Fruit fly (Drosophila melanogaster) whole organism, embryonic: Measurements from ENCODE around the gene CG6962.
A peak's percentile ranks its signal among the peaks of the same experiment; 100 is the strongest.

Source experiments
- Antp ChIP-seq: fragments of 200-800 bp; sonication (Bioruptor generic); optimal IDR thresholded peaks from 3 replicates; lab custom pipeline; 2016; ENCODE audit warnings: missing biosample characterization, missing genetic modification characterization
- BEAF-32 ChIP-seq: fragments of 200-800 bp; sonication (Bioruptor generic); optimal IDR thresholded peaks from 3 replicates; lab custom pipeline; 2017; ENCODE audit warnings: missing biosample characterization, missing genetic modification characterization, mild to moderate bottlenecking, moderate library complexity, missing genetic modification reagents
- Bteb2 ChIP-seq: fragments of 200-800 bp; sonication (Bioruptor generic); optimal IDR thresholded peaks from 2 replicates; lab custom pipeline; 2016; ENCODE audit warnings: missing biosample characterization, missing genetic modification characterization
- CG10267 ChIP-seq: fragments of 200-800 bp; sonication (Bioruptor generic); optimal IDR thresholded peaks from 2 replicates; lab custom pipeline; 2018; ENCODE audit warnings: missing biosample characterization, mild to moderate bottlenecking, missing genetic modification characterization, moderate library complexity
- CG10321 ChIP-seq: fragments of 200-800 bp; sonication (Bioruptor generic); IDR thresholded peaks from 2 replicates; pipeline ENCODE4 v1.3.6; 2022; ENCODE audit warnings: missing biosample characterization, missing genetic modification characterization
- CG10959 ChIP-seq: fragments of 200-800 bp; sonication (Bioruptor generic); IDR thresholded peaks from 2 replicates; pipeline ENCODE4 v1.3.6; 2022; ENCODE audit warnings: missing biosample characterization, missing genetic modification characterization
- CG11085 ChIP-seq: fragments of 200-800 bp; sonication (Bioruptor generic); IDR thresholded peaks from 2 replicates; pipeline ENCODE4 v1.3.6; 2022; ENCODE audit warnings: missing biosample characterization, missing genetic modification characterization
- CG11560 ChIP-seq: fragments of 200-800 bp; sonication (Bioruptor generic); IDR thresholded peaks from 3 replicates; pipeline ENCODE4 v1.3.6; 2022; ENCODE audit warnings: missing biosample characterization, missing genetic modification characterization
- CG11695 ChIP-seq: fragments of 200-800 bp; sonication (Bioruptor generic); IDR thresholded peaks from 3 replicates; pipeline ENCODE4 v1.3.6; 2022; ENCODE audit warnings: missing biosample characterization, missing genetic modification characterization
- CG12744 ChIP-seq: fragments of 200-800 bp; sonication (Bioruptor generic); optimal IDR thresholded peaks from 2 replicates; lab custom pipeline; 2016; ENCODE audit warnings: missing biosample characterization, missing genetic modification characterization
- CG13894 ChIP-seq: fragments of 200-800 bp; sonication (Bioruptor generic); optimal IDR thresholded peaks from 3 replicates; lab custom pipeline; 2018; ENCODE audit warnings: missing biosample characterization, mild to moderate bottlenecking, missing genetic modification characterization, moderate library complexity
- CG15601 ChIP-seq: fragments of 200-800 bp; sonication (Bioruptor generic); optimal IDR thresholded peaks from 3 replicates; lab custom pipeline; 2019; ENCODE audit warnings: missing biosample characterization, mild to moderate bottlenecking, missing genetic modification characterization, moderate library complexity
- CG17912 ChIP-seq: fragments of 200-800 bp; sonication (Bioruptor generic); optimal IDR thresholded peaks from 2 replicates; lab custom pipeline; 2018; ENCODE audit warnings: missing biosample characterization, mild to moderate bottlenecking, missing genetic modification characterization
- CG3847 ChIP-seq: fragments of 200-800 bp; sonication (Bioruptor generic); IDR thresholded peaks from 2 replicates; pipeline ENCODE4 v1.3.6; 2022; ENCODE audit warnings: missing biosample characterization, missing genetic modification characterization
- CG6254 ChIP-seq: fragments of 200-800 bp; sonication (Bioruptor generic); optimal IDR thresholded peaks from 3 replicates; lab custom pipeline; 2017; ENCODE audit warnings: mild to moderate bottlenecking, missing biosample characterization, missing genetic modification reagents, missing genetic modification characterization
- CG6654 ChIP-seq: fragments of 200-800 bp; sonication (Bioruptor generic); optimal IDR thresholded peaks from 2 replicates; lab custom pipeline; 2017; ENCODE audit warnings: missing biosample characterization, mild to moderate bottlenecking, missing genetic modification characterization
- CG7963 ChIP-seq: fragments of 200-800 bp; sonication (Bioruptor generic); IDR thresholded peaks from 3 replicates; pipeline ENCODE4 v1.3.6; 2022; ENCODE audit warnings: missing biosample characterization, missing genetic modification characterization; ENCODE audit not compliant: partially characterized antibody
- CG8290 ChIP-seq, 3 experiments: fragments of 200-800 bp; sonication (Bioruptor generic); optimal IDR thresholded peaks; 2 replicates each; lab custom pipeline; 2016 to 2019; ENCODE audit warnings: missing biosample characterization in 3 of 3, missing genetic modification characterization in 3 of 3, mild to moderate bottlenecking in 2 of 3, moderate library complexity in 1 of 3
- CG9727 ChIP-seq: fragments of 200-800 bp; sonication (Bioruptor generic); optimal IDR thresholded peaks from 3 replicates; lab custom pipeline; 2017; ENCODE audit warnings: missing biosample characterization, mild to moderate bottlenecking, missing genetic modification characterization
- Camta ChIP-seq: fragments of 200-800 bp; sonication (Bioruptor generic); optimal IDR thresholded peaks from 2 replicates; lab custom pipeline; 2016; ENCODE audit warnings: missing biosample characterization, missing genetic modification characterization
- CkIIα-i1 ChIP-seq: fragments of 200-800 bp; sonication (Bioruptor generic); IDR thresholded peaks from 2 replicates; pipeline ENCODE4 v1.3.6; 2022; ENCODE audit warnings: missing biosample characterization, missing genetic modification characterization
- Dll ChIP-seq: fragments of 200-800 bp; sonication (Bioruptor generic); IDR thresholded peaks from 4 replicates; pipeline ENCODE4 v1.3.6; 2022; ENCODE audit warnings: missing biosample characterization, missing genetic modification characterization; ENCODE audit not compliant: partially characterized antibody
- HLH54F ChIP-seq: fragments of 200-800 bp; sonication (Bioruptor generic); optimal IDR thresholded peaks from 3 replicates; lab custom pipeline; 2016; ENCODE audit warnings: missing biosample characterization, missing genetic modification characterization
- Hey ChIP-seq: fragments of 200-800 bp; sonication (Bioruptor generic); optimal IDR thresholded peaks from 3 replicates; lab custom pipeline; 2018; ENCODE audit warnings: missing biosample characterization, mild to moderate bottlenecking, missing genetic modification characterization
- MBD-R2 ChIP-seq: fragments of 200-800 bp; sonication (Bioruptor generic); IDR thresholded peaks from 2 replicates; pipeline ENCODE4 v1.3.6; 2022; ENCODE audit warnings: missing biosample characterization, missing genetic modification characterization
- Meics ChIP-seq: fragments of 200-800 bp; sonication (Bioruptor generic); optimal IDR thresholded peaks from 2 replicates; lab custom pipeline; 2017; ENCODE audit warnings: missing biosample characterization, mild to moderate bottlenecking, missing genetic modification characterization
- Nf-YA ChIP-seq: fragments of 200-800 bp; sonication (Bioruptor generic); IDR thresholded peaks from 2 replicates; pipeline ENCODE4 v1.3.6; 2022; ENCODE audit warnings: missing biosample characterization, missing genetic modification characterization
- Nf-YC ChIP-seq: fragments of 200-800 bp; optimal IDR thresholded peaks from 3 replicates; lab custom pipeline; 2019; ENCODE audit warnings: missing biosample characterization, mild to moderate bottlenecking, missing genetic modification characterization, moderate library complexity
- Rx ChIP-seq: fragments of 200-800 bp; sonication (Bioruptor generic); IDR thresholded peaks from 2 replicates; pipeline ENCODE4 v1.3.6; 2022; ENCODE audit warnings: missing biosample characterization, missing genetic modification characterization
- Spps ChIP-seq: fragments of 200-800 bp; sonication (Bioruptor generic); optimal IDR thresholded peaks from 2 replicates; lab custom pipeline; 2018; ENCODE audit warnings: missing biosample characterization, mild to moderate bottlenecking, missing genetic modification characterization
- Sry-δ ChIP-seq: fragments of 200-800 bp; sonication (Bioruptor generic); optimal IDR thresholded peaks from 2 replicates; lab custom pipeline; 2016; ENCODE audit warnings: missing biosample characterization, missing genetic modification characterization
- Vsx1 ChIP-seq: fragments of 200-800 bp; sonication (Bioruptor generic); optimal IDR thresholded peaks from 2 replicates; lab custom pipeline; 2017; ENCODE audit warnings: missing biosample characterization, mild to moderate bottlenecking, missing genetic modification characterization, missing genetic modification reagents
- abd-A ChIP-seq: fragments of 200-800 bp; sonication (Bioruptor generic); optimal IDR thresholded peaks from 3 replicates; lab custom pipeline; 2019; ENCODE audit warnings: missing biosample characterization, mild to moderate bottlenecking, missing genetic modification characterization, moderate library complexity
- az2 ChIP-seq: fragments of 200-800 bp; sonication (Bioruptor generic); optimal IDR thresholded peaks from 3 replicates; lab custom pipeline; 2016; ENCODE audit warnings: missing biosample characterization, missing genetic modification characterization
- bigmax ChIP-seq: fragments of 200-800 bp; sonication (Bioruptor generic); optimal IDR thresholded peaks from 2 replicates; lab custom pipeline; 2018; ENCODE audit warnings: missing biosample characterization, mild to moderate bottlenecking, missing genetic modification characterization
- chif ChIP-seq, 2 experiments: fragments of 200-800 bp; sonication (Bioruptor generic); optimal IDR thresholded peaks; 3 replicates each; lab custom pipeline; 2016; ENCODE audit warnings: missing biosample characterization in 2 of 2, missing genetic modification characterization in 2 of 2
- crol ChIP-seq: fragments of 200-800 bp; sonication (Bioruptor generic); IDR thresholded peaks from 2 replicates; pipeline ENCODE4 v1.3.6; 2022; ENCODE audit warnings: missing biosample characterization, missing genetic modification characterization
- dysf ChIP-seq: fragments of 200-800 bp; sonication (Bioruptor generic); IDR thresholded peaks from 3 replicates; pipeline ENCODE4 v1.3.6; 2022; ENCODE audit warnings: missing biosample characterization, missing genetic modification characterization
- grau ChIP-seq: fragments of 200-800 bp; optimal IDR thresholded peaks from 3 replicates; lab custom pipeline; 2019; ENCODE audit warnings: missing biosample characterization, mild to moderate bottlenecking, missing genetic modification characterization, moderate library complexity
- gsb ChIP-seq: fragments of 200-800 bp; sonication (Bioruptor generic); IDR thresholded peaks from 2 replicates; pipeline ENCODE4 v1.3.6; 2022; ENCODE audit warnings: missing biosample characterization, missing genetic modification characterization
- gsb-n ChIP-seq: fragments of 200-800 bp; sonication (Bioruptor generic); optimal IDR thresholded peaks from 3 replicates; lab custom pipeline; 2018; ENCODE audit warnings: missing biosample characterization, mild to moderate bottlenecking, missing genetic modification characterization
- ken ChIP-seq: fragments of 200-800 bp; sonication (Bioruptor generic); IDR thresholded peaks from 3 replicates; pipeline ENCODE4 v1.3.6; 2022; ENCODE audit warnings: missing biosample characterization, missing genetic modification characterization
- mld ChIP-seq: fragments of 200-800 bp; sonication (Bioruptor generic); IDR thresholded peaks from 3 replicates; pipeline ENCODE4 v1.3.6; 2022; ENCODE audit warnings: missing biosample characterization, missing genetic modification characterization; ENCODE audit not compliant: partially characterized antibody
- pfk ChIP-seq: fragments of 200-800 bp; sonication (Bioruptor generic); optimal IDR thresholded peaks from 2 replicates; lab custom pipeline; 2018; ENCODE audit warnings: missing biosample characterization, mild to moderate bottlenecking, missing genetic modification characterization, moderate library complexity
- ro ChIP-seq: fragments of 200-800 bp; sonication (Bioruptor generic); IDR thresholded peaks from 2 replicates; pipeline ENCODE4 v1.3.6; 2022; ENCODE audit warnings: missing biosample characterization, missing genetic modification characterization
- run ChIP-seq: fragments of 200-800 bp; sonication (Bioruptor generic); optimal IDR thresholded peaks from 3 replicates; lab custom pipeline; 2018; ENCODE audit warnings: missing biosample characterization, mild to moderate bottlenecking, missing genetic modification characterization
- sens ChIP-seq: fragments of 200-800 bp; sonication (Bioruptor generic); peaks from one replicate; lab custom pipeline; 2016; ENCODE audit warnings: missing biosample characterization, missing genetic modification characterization
- so ChIP-seq: fragments of 200-800 bp; sonication (Bioruptor generic); IDR thresholded peaks from 3 replicates; pipeline ENCODE4 v1.3.6; 2022; ENCODE audit warnings: missing biosample characterization, missing genetic modification characterization

The CG6962 gene

dm6 chr3R:11849378-11850249, 32.7 kb downstream of the CG6962 start (continued):
- TF ChIP-seq Camta (GFP tag; lab: Kevin White, UChicago) (peak; percentile 92), Vsx1 (GFP tag; lab: Kevin White, UChicago) (peak; percentile 71), CG6254 (GFP tag; lab: Kevin White, UChicago) (peak; percentile 91), run (tag; lab: Kevin White, UChicago) (peak; percentile 62), ken (GFP tag; lab: Robert Waterston, UW) (peak; percentile 97), CG11085 (GFP tag; lab: Robert Waterston, UW) (peak; percentile 54), ro (GFP tag; lab: Robert Waterston, UW) (peak; percentile 73), Rx (peak; percentile 92), Hey (peak; percentile 23), Nf-YA (GFP tag; lab: Robert Waterston, UW) (peak; percentile 80), CG10959 (peak; percentile 75), CG12744 (GFP tag; lab: Kevin White, UChicago) (peak; percentile 25), CG11560 (tag; lab: Robert Waterston, UW) (peak; percentile 66), CG9727 (GFP tag; lab: Kevin White, UChicago) (peak; percentile 73), Spps (tag; lab: Kevin White, UChicago) (peak; percentile 77), CG6654 (GFP tag; lab: Kevin White, UChicago) (peak; percentile 78), BEAF-32 (GFP tag; lab: Kevin White, UChicago) (no peak), pfk (GFP tag; lab: Kevin White, UChicago) (no peak), Meics (GFP tag; lab: Kevin White, UChicago) (peak; percentile 34), CG3847 (GFP tag; lab: Robert Waterston, UW) (peak; percentile 64), Sry-δ (GFP tag; lab: Kevin White, UChicago) (peak; percentile 48), gsb (GFP tag; lab: Robert Waterston, UW) (no peak), so (peak; percentile 84; the same call in 2 of the 3 replicates), Dll (GFP tag; lab: Robert Waterston, UW) (no peak), HLH54F (GFP tag; lab: Kevin White, UChicago) (peak; percentile 51), chif (GFP tag; optimal IDR thresholded peaks at IDR 0.05; lab: Kevin White, UChicago) (peak; percentile 90 to 94), MBD-R2 (GFP tag; lab: Robert Waterston, UW) (peak; percentile 15; the same call in 1 of the 2 replicates), Antp (GFP tag; lab: Kevin White, UChicago) (peak; percentile 95), CG17912 (peak; percentile 51), az2 (GFP tag; lab: Kevin White, UChicago) (peak; percentile 95), CG11695 (GFP tag; lab: Robert Waterston, UW) (peak; percentile 74; the same call in 2 of the 3 replicates), sens (GFP tag; lab: Kevin White, UChicago) (peak; percentile 99), CG7963 (no peak), CG15601 (peak; percentile 94), bigmax (peak; percentile 12), CkIIα-i1 (GFP tag; lab: Robert Waterston, UW) (no peak), dysf (peak; percentile 87), mld (GFP tag; lab: Robert Waterston, UW) (no peak), crol (GFP tag; lab: Robert Waterston, UW) (peak; percentile 96), Nf-YC (peak; percentile 25), gsb-n (tag; lab: Kevin White, UChicago) (peak; percentile 95), CG8290 (GFP tag; optimal IDR thresholded peaks at IDR 0.05; lab: Kevin White, UChicago) (peak; percentile 89), CG8290 (tag; optimal IDR thresholded peaks at IDR 0.05; lab: Kevin White, UChicago) (peak; percentile 63 to 89), grau (tag; lab: Kevin White, UChicago) (peak; percentile 82), abd-A (peak; percentile 78), Bteb2 (peak; percentile 63), CG10321 (GFP tag; lab: Robert Waterston, UW) (peak; percentile 37; the same call in 1 of the 2 replicates), CG13894 (tag; lab: Kevin White, UChicago) (no peak), CG10267 (peak; percentile 83)
